Worm (Caenorhabditis elegans) whole organism, young adult: ENCODE measurements around the gene ZK892.4.

Experiments used
- B0336.3 ChIP-seq: fragments of 200-800 bp; sonication (Bioruptor generic); IDR thresholded peaks from 2 replicates; pipeline ENCODE4 v1.3.6; 2022; ENCODE audit warnings: missing genetic modification characterization, missing compliant biosample characterization
- C06A6.2 ChIP-seq: fragments of 200-800 bp; sonication (Bioruptor generic); conservative IDR thresholded peaks from 2 replicates; pipeline ENCODE4 v1.3.6; 2022; ENCODE audit warnings: missing genetic modification characterization, missing compliant biosample characterization
- C17E4.6 ChIP-seq: fragments of 200-800 bp; sonication (Bioruptor generic); IDR thresholded peaks from 2 replicates; pipeline ENCODE4 v1.3.6; 2022; ENCODE audit warnings: missing genetic modification reagents, missing genetic modification characterization, missing compliant biosample characterization
- D2030.7 ChIP-seq: fragments of 200-800 bp; sonication (Bioruptor generic); IDR thresholded peaks from 2 replicates; pipeline ENCODE4 v1.3.6; 2022; ENCODE audit warnings: missing genetic modification reagents, missing genetic modification characterization, missing compliant biosample characterization
- F22D6.2 ChIP-seq: sonication (generic microtip); optimal IDR thresholded peaks from 2 replicates; lab custom pipeline; 2016; ENCODE audit warnings: mild to moderate bottlenecking, missing genetic modification characterization, missing compliant biosample characterization
- F49E8.2 ChIP-seq: sonication (generic microtip); optimal IDR thresholded peaks from 3 replicates; lab custom pipeline; 2017; ENCODE audit warnings: missing genetic modification characterization, mild to moderate bottlenecking, missing compliant biosample characterization, antibody characterized with exemption, moderate library complexity; ENCODE audit not compliant: insufficient read depth
- F52B5.7 ChIP-seq: sonication (generic microtip); optimal IDR thresholded peaks from 2 replicates; lab custom pipeline; 2016; ENCODE audit warnings: mild to moderate bottlenecking, missing genetic modification characterization, missing compliant biosample characterization
- T07F8.4 ChIP-seq: sonication (generic microtip); optimal IDR thresholded peaks from 2 replicates; lab custom pipeline; 2016; ENCODE audit warnings: mild to moderate bottlenecking, missing genetic modification characterization, moderate library complexity, missing compliant biosample characterization
- T26A5.8 ChIP-seq: sonication (generic microtip); optimal IDR thresholded peaks from 2 replicates; lab custom pipeline; 2016; ENCODE audit warnings: missing genetic modification characterization, missing compliant biosample characterization
- Y53G8AR.9 ChIP-seq: fragments of 200-800 bp; sonication (Bioruptor generic); conservative IDR thresholded peaks from 2 replicates; pipeline ENCODE4 v1.3.6; 2022; ENCODE audit warnings: missing genetic modification reagents, missing genetic modification characterization, missing compliant biosample characterization
- Y56A3A.18 ChIP-seq: fragments of 200-800 bp; sonication (Bioruptor generic); IDR thresholded peaks from 2 replicates; pipeline ENCODE4 v1.3.6; 2022; ENCODE audit warnings: missing genetic modification reagents, missing genetic modification characterization, missing compliant biosample characterization
- Y95B8A.8 ChIP-seq: fragments of 200-800 bp; sonication (Bioruptor generic); IDR thresholded peaks from 2 replicates; pipeline ENCODE4 v1.3.6; 2022; ENCODE audit warnings: missing genetic modification reagents, missing genetic modification characterization, missing compliant biosample characterization
- ZK185.1 ChIP-seq: sonication (generic microtip); optimal IDR thresholded peaks from 2 replicates; lab custom pipeline; 2016; ENCODE audit warnings: mild to moderate bottlenecking, missing genetic modification characterization, missing compliant biosample characterization; ENCODE audit not compliant: poor library complexity, severe bottlenecking
- athp-1 ChIP-seq: sonication (generic microtip); optimal IDR thresholded peaks from 2 replicates; lab custom pipeline; 2017; ENCODE audit warnings: mild to moderate bottlenecking, missing genetic modification characterization, missing compliant biosample characterization
- attf-6 ChIP-seq: fragments of 200-800 bp; sonication (Bioruptor generic); IDR thresholded peaks from 2 replicates; pipeline ENCODE4 v1.3.6; 2022; ENCODE audit warnings: missing genetic modification reagents, missing genetic modification characterization, missing compliant biosample characterization
- bed-1 ChIP-seq: fragments of 200-800 bp; sonication (Bioruptor generic); IDR thresholded peaks from 2 replicates; pipeline ENCODE4 v1.3.6; 2022; ENCODE audit warnings: missing genetic modification reagents, missing genetic modification characterization, missing compliant biosample characterization
- bed-2 ChIP-seq: fragments of 200-800 bp; sonication (Bioruptor generic); IDR thresholded peaks from 2 replicates; pipeline ENCODE4 v1.3.6; 2022; ENCODE audit warnings: missing genetic modification reagents, missing genetic modification characterization, missing compliant biosample characterization
- cebp-1 ChIP-seq, 2 experiments: fragments of 200-800 bp in 1 of 2; sonication (Bioruptor generic) in 1 of 2; sonication (generic microtip) in 1 of 2; IDR thresholded peaks in 1 of 2; optimal IDR thresholded peaks in 1 of 2; 2 replicates each; pipeline versions ENCODE4 v1.3.6 to Lab custom; 2017 to 2022; ENCODE audit warnings: missing compliant biosample characterization in 2 of 2, missing genetic modification characterization in 2 of 2, mild to moderate bottlenecking in 1 of 2, missing genetic modification reagents in 1 of 2, moderate library complexity in 1 of 2
- ceh-100 ChIP-seq: fragments of 200-800 bp; sonication (Bioruptor generic); IDR thresholded peaks from 2 replicates; pipeline ENCODE4 v1.3.6; 2022; ENCODE audit warnings: missing genetic modification reagents, missing genetic modification characterization, missing compliant biosample characterization
- ceh-58 ChIP-seq: fragments of 200-800 bp; sonication (Bioruptor generic); IDR thresholded peaks from 2 replicates; pipeline ENCODE4 v1.3.6; 2022; ENCODE audit warnings: missing genetic modification characterization, missing compliant biosample characterization
- ceh-79 ChIP-seq: sonication (generic microtip); optimal IDR thresholded peaks from 2 replicates; lab custom pipeline; 2017; ENCODE audit warnings: mild to moderate bottlenecking, missing genetic modification characterization, missing compliant biosample characterization
- chd-7 ChIP-seq: sonication (generic microtip); optimal IDR thresholded peaks from 2 replicates; lab custom pipeline; 2016; ENCODE audit warnings: mild to moderate bottlenecking, missing genetic modification characterization, moderate library complexity, missing compliant biosample characterization
- dpff-1 ChIP-seq: sonication (generic microtip); optimal IDR thresholded peaks from 2 replicates; lab custom pipeline; 2017; ENCODE audit warnings: mild to moderate bottlenecking, missing genetic modification characterization, missing compliant biosample characterization
- dpl-1 ChIP-seq: fragments of 150-350 bp; optimal IDR thresholded peaks from 2 replicates; lab custom pipeline; 2014; ENCODE audit warnings: missing biosample characterization, missing genetic modification reagents, missing genetic modification characterization
- egl-18 ChIP-seq: fragments of 200-800 bp; sonication (Bioruptor generic); IDR thresholded peaks from 2 replicates; pipeline ENCODE4 v1.3.6; 2022; ENCODE audit warnings: missing genetic modification reagents, missing genetic modification characterization, missing compliant biosample characterization
- egl-44 ChIP-seq: fragments of 200-800 bp; sonication (Bioruptor generic); IDR thresholded peaks from 2 replicates; pipeline ENCODE4 v1.3.6; 2022; ENCODE audit warnings: missing genetic modification reagents, missing genetic modification characterization, missing compliant biosample characterization
- hsf-1 ChIP-seq: fragments of 200-800 bp; sonication (Bioruptor generic); IDR thresholded peaks from 2 replicates; pipeline ENCODE4 v1.3.6; 2022; ENCODE audit warnings: missing genetic modification reagents, missing genetic modification characterization, missing compliant biosample characterization
- lir-1 ChIP-seq: fragments of 200-800 bp; sonication (Bioruptor generic); conservative IDR thresholded peaks from 2 replicates; pipeline ENCODE4 v1.3.6; 2022; ENCODE audit warnings: missing genetic modification reagents, missing genetic modification characterization, missing compliant biosample characterization
- madf-6 ChIP-seq: fragments of 200-800 bp; sonication (Bioruptor generic); IDR thresholded peaks from 2 replicates; pipeline ENCODE4 v1.3.6; 2022; ENCODE audit warnings: missing genetic modification reagents, missing genetic modification characterization, missing compliant biosample characterization
- mcd-1 ChIP-seq: fragments of 200-800 bp; sonication (Bioruptor generic); IDR thresholded peaks from 2 replicates; pipeline ENCODE4 v1.3.6; 2022; ENCODE audit warnings: missing genetic modification reagents, missing genetic modification characterization, missing compliant biosample characterization
- mel-28 ChIP-seq: sonication (generic microtip); optimal IDR thresholded peaks from 2 replicates; lab custom pipeline; 2016; ENCODE audit warnings: borderline replicate concordance, mild to moderate bottlenecking, missing genetic modification characterization, missing compliant biosample characterization
- nhr-90 ChIP-seq: sonication (generic microtip); optimal IDR thresholded peaks from 2 replicates; lab custom pipeline; 2016; ENCODE audit warnings: missing genotype, mild to moderate bottlenecking, missing genetic modification characterization, missing compliant biosample characterization
- snpc-3.4 ChIP-seq: sonication (generic microtip); optimal IDR thresholded peaks from 2 replicates; lab custom pipeline; 2017; ENCODE audit warnings: missing genetic modification characterization, mild to moderate bottlenecking, missing compliant biosample characterization, antibody characterized with exemption, moderate library complexity, missing genotype, missing genetic modification reagents
- snpc-4 ChIP-seq, 5 experiments: fragments of 150-350 bp in 1 of 5; sonication (generic microtip) in 4 of 5; optimal IDR thresholded peaks; 2 replicates each; lab custom pipeline; 2014 to 2018; ENCODE audit warnings: missing genetic modification characterization in 5 of 5, missing biosample characterization in 3 of 5, antibody characterized with exemption in 2 of 5, mild to moderate bottlenecking in 2 of 5, missing compliant biosample characterization in 2 of 5, missing genotype in 2 of 5, moderate library complexity in 2 of 5, missing genetic modification reagents in 1 of 5
- unc-62 ChIP-seq: fragments of 150-350 bp; optimal IDR thresholded peaks from 2 replicates; lab custom pipeline; 2014; ENCODE audit warnings: missing biosample characterization, missing genetic modification reagents, missing genetic modification characterization
- ztf-18 ChIP-seq: sonication (generic microtip); optimal IDR thresholded peaks from 2 replicates; lab custom pipeline; 2016; ENCODE audit warnings: missing genotype, mild to moderate bottlenecking, missing genetic modification characterization, missing compliant biosample characterization
- ztf-22 ChIP-seq: fragments of 200-800 bp; sonication (Bioruptor generic); optimal IDR thresholded peaks from 2 replicates; lab custom pipeline; 2018; ENCODE audit warnings: mild to moderate bottlenecking, missing genetic modification characterization, moderate library complexity, missing compliant biosample characterization
- ztf-3 ChIP-seq: fragments of 200-800 bp; sonication (Bioruptor generic); optimal IDR thresholded peaks from 2 replicates; lab custom pipeline; 2018; ENCODE audit warnings: mild to moderate bottlenecking, missing genetic modification characterization, missing compliant biosample characterization
- ztf-6 ChIP-seq: fragments of 200-800 bp; sonication (Bioruptor generic); IDR thresholded peaks from 2 replicates; pipeline ENCODE4 v1.3.6; 2022; ENCODE audit warnings: missing genetic modification reagents, missing genetic modification characterization, missing compliant biosample characterization

Gene ZK892.4

ce11 chrII:10010914-10011313, 4.5 kb downstream of the ZK892.4 start:
- TF ChIP-seq ztf-3 (GFP tag; lab: Kevin White, UChicago) (no peak), lir-1 (GFP tag; lab: Robert Waterston, UW) (no peak), mcd-1 (no peak), ZK185.1 (no peak), athp-1 (tag; lab: Kevin White, UChicago) (no peak), hsf-1 (GFP tag; lab: Robert Waterston, UW) (no peak), ceh-100 (GFP tag; lab: Robert Waterston, UW) (no peak), egl-18 (no peak), ceh-79 (tag; lab: Kevin White, UChicago) (no peak), madf-6 (no peak), mel-28 (tag; lab: Kevin White, UChicago) (no peak), F22D6.2 (tag; lab: Kevin White, UChicago) (no peak), bed-1 (GFP tag; lab: Robert Waterston, UW) (no peak), nhr-90 (tag; lab: Kevin White, UChicago) (no peak), chd-7 (tag; lab: Kevin White, UChicago) (no peak), dpff-1 (tag; lab: Kevin White, UChicago) (no peak), ztf-18 (tag; lab: Kevin White, UChicago) (no peak), snpc-3.4 (tag; lab: Kevin White, UChicago) (no peak), attf-6 (GFP tag; lab: Robert Waterston, UW) (no peak)

ce11 chrII:10011733-10012132, 5.4 kb downstream of the ZK892.4 start:
- TF ChIP-seq C17E4.6 (GFP tag; lab: Robert Waterston, UW) = no peak
- no peak for TF ChIP-seq mcd-1
- TF ChIP-seq egl-44 (GFP tag; lab: Robert Waterston, UW) = no peak
- no peak for TF ChIP-seq egl-18
- TF ChIP-seq B0336.3 (GFP tag; lab: Robert Waterston, UW) = no peak
- TF ChIP-seq C06A6.2 (GFP tag; lab: Robert Waterston, UW) = no peak
- no peak for TF ChIP-seq Y56A3A.18
- TF ChIP-seq snpc-4 (GFP tag; optimal IDR thresholded peaks at IDR 0.05; lab: Kevin White, UChicago) = no peak
- TF ChIP-seq snpc-4 (tag; optimal IDR thresholded peaks at IDR 0.05; lab: Kevin White, UChicago) = no peak
- TF ChIP-seq T07F8.4 (tag; lab: Kevin White, UChicago) = no peak
- TF ChIP-seq ztf-22 (GFP tag; lab: Kevin White, UChicago) = no peak
- no peak for TF ChIP-seq D2030.7
- no peak for TF ChIP-seq ztf-18 (tag; lab: Kevin White, UChicago)
- no peak for TF ChIP-seq Y95B8A.8
- TF ChIP-seq ztf-6 (GFP tag; lab: Robert Waterston, UW) = no peak
- TF ChIP-seq bed-2 (GFP tag; lab: Robert Waterston, UW) = no peak
- TF ChIP-seq F52B5.7 = no peak
- no peak for TF ChIP-seq Y53G8AR.9 (GFP tag; lab: Robert Waterston, UW)
- no peak for TF ChIP-seq lir-1 (GFP tag; lab: Robert Waterston, UW)
- TF ChIP-seq dpl-1 = no peak

- TF ChIP-seq T26A5.8 (tag; lab: Kevin White, UChicago) = no peak
- no peak for TF ChIP-seq unc-62 (GFP tag; lab: Kevin White, UChicago)
- TF ChIP-seq ceh-58 (GFP tag; lab: Robert Waterston, UW) = no peak
- TF ChIP-seq cebp-1 (GFP tag; IDR thresholded peaks at IDR 0.05; lab: Robert Waterston, UW) = no peak
- TF ChIP-seq cebp-1 (tag; optimal IDR thresholded peaks at IDR 0.05; lab: Kevin White, UChicago) = peak; percentile 5
- no peak for TF ChIP-seq F49E8.2
- 0 out of 2 replicates have a peak, but pooled peaks have one; percentile 16 for TF ChIP-seq Y56A3A.18
Measured at ce11 chrII:10012490-10012889, 6.1 kb downstream of the ZK892.4 start.
